Fruit fly (Drosophila melanogaster): ENCODE results near the gene larp.

The larp gene

DNA sequence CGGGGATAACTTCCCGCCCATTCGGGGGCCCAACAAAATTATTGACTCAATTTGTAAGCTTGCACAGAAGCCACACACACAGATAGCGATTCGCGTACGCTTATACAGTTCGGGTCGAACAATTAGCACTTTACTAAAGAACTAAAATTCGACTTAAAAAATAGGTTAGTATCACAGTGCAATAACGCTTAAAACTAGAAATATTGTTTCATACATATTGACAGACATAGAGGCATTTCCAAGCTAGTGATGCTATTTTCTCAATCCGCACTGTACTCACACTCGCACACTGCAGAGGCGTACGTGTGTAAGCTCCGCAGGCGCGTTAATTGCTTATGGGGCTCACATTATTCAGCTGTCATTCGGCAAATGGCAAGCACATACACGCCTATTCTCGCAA is 38.7 kb downstream of the larp start (continued):
- TF ChIP-seq CG6689 (GFP tag; IDR thresholded peaks at IDR 0.05) (0 out of 2 replicates have a peak, but pooled peaks have one; percentile 43), sima (GFP tag; optimal IDR thresholded peaks at IDR 0.05) (no peak), bcd (GFP tag; optimal IDR thresholded peaks at IDR 0.05) (peak; percentile 6), Xbp1 (GFP tag; optimal IDR thresholded peaks at IDR 0.05) (no peak), CG13424 (tag; optimal IDR thresholded peaks at IDR 0.05) (no peak), slbo (GFP tag; IDR thresholded peaks at IDR 0.05) (peak; percentile 52), Jarid2 (GFP tag; optimal IDR thresholded peaks at IDR 0.05) (no peak), nmo (GFP tag; optimal IDR thresholded peaks at IDR 0.05) (no peak), tgo (GFP tag; IDR thresholded peaks at IDR 0.05) (peak; percentile 34; the same call in 1 of the 3 replicates), toy (GFP tag; IDR thresholded peaks at IDR 0.05) (no peak), org-1 (GFP tag; optimal IDR thresholded peaks at IDR 0.05) (peak; percentile 24), lmd (GFP tag; IDR thresholded peaks at IDR 0.05) (0 out of 2 replicates have a peak, but pooled peaks have one; percentile 12), Abd-B (GFP tag; optimal IDR thresholded peaks at IDR 0.05) (peak; percentile 25), CG11504 (tag; optimal IDR thresholded peaks at IDR 0.05) (peak; percentile 38), CG7839 (tag; optimal IDR thresholded peaks at IDR 0.05) (peak; percentile 47), CG1024 (GFP tag; IDR thresholded peaks at IDR 0.05) (no peak), H2.0 (GFP tag; IDR thresholded peaks at IDR 0.05) (0 out of 2 replicates have a peak, but pooled peaks have one; percentile 9), BEAF-32 (GFP tag; optimal IDR thresholded peaks at IDR 0.05) (no peak), Med (GFP tag) (peak; percentile 64), gem (tag; optimal IDR thresholded peaks at IDR 0.05) (peak; percentile 33), dysf (GFP tag; IDR thresholded peaks at IDR 0.05) (peak; percentile 43; the same call in 2 of the 3 replicates), CG9817 (tag; optimal IDR thresholded peaks at IDR 0.05) (peak; percentile 17), NfI (GFP tag; optimal IDR thresholded peaks at IDR 0.05) (peak; percentile 6), CG18011 (GFP tag; optimal IDR thresholded peaks at IDR 0.05) (no peak)

DNA sequence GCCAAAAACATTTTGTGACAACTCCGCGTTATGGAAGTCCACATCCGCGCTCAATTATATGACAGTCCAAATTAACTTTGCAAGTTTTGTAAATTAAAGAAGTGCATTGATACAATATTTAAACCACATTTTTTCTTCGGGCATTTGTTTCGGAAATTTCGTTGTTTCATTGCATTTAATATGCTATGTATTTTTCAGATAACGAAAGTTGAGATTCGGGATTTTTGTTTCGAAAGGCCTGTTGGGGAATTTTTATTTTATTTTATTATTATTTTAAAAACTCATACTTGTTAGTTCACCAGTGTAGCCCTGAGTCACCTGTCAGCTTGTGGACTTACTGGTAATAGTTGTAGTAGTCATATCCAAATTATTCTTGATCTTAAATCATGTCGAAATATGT is 42.5 kb downstream of the larp start, which contains the start of gene UQCR-14L:
Gene UQCR-14L (plus strand): TSS at position 301 of the 400 bp plus-strand sequence.
- TF ChIP-seq run (tag; optimal IDR thresholded peaks at IDR 0.05) (no peak), CG32767 (GFP tag; IDR thresholded peaks at IDR 0.05) (no peak), CG16813 (GFP tag; IDR thresholded peaks at IDR 0.05; ENCODE audit: partially characterized antibody) (no peak), CG16815 (GFP tag; optimal IDR thresholded peaks at IDR 0.05) (no peak), Oli (tag; optimal IDR thresholded peaks at IDR 0.05) (no peak), CG13624 (GFP tag; optimal IDR thresholded peaks at IDR 0.05) (no peak), H15 (GFP tag; IDR thresholded peaks at IDR 0.05) (no peak), Dfd (GFP tag; optimal IDR thresholded peaks at IDR 0.05) (no peak), CG15011 (GFP tag; optimal IDR thresholded peaks at IDR 0.05) (no peak), Rfx (GFP tag; IDR thresholded peaks at IDR 0.05) (no peak), HLH54F (GFP tag; optimal IDR thresholded peaks at IDR 0.05) (no peak)

DNA sequence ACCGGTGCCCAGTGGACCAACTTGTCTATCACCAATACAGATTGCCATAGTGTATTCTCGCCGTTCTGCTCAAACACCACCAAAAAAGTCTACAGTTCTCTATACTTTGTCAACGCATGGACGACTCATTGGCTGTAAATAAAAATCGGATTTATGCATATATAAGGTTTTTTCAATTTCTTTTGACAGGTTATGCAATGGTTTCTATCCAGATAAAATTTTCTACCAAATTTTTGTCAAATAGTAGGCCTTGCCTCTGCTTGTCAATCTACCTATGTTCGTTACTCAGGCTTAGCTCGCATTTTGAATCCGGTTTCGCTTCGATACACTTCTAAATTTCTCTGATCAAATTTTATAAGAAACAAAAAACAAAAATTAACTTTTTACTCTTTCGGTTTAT is 43.7 kb downstream of the larp start, which contains the start of gene Mst98Cb:
Gene Mst98Cb (plus strand): TSS at position 301 of the 400 bp plus-strand sequence.
- no peak for TF ChIP-seq CG12942 (GFP tag; optimal IDR thresholded peaks at IDR 0.05)
- no peak for TF ChIP-seq Hmx (GFP tag; optimal IDR thresholded peaks at IDR 0.05)
- no peak for TF ChIP-seq CG16813 (GFP tag; IDR thresholded peaks at IDR 0.05; ENCODE audit: partially characterized antibody)
- no peak for TF ChIP-seq eyg (GFP tag; optimal IDR thresholded peaks at IDR 0.05)
- TF ChIP-seq vnd (GFP tag; IDR thresholded peaks at IDR 0.05; ENCODE audit: partially characterized antibody) = no peak
- no peak for TF ChIP-seq fd64A (GFP tag; optimal IDR thresholded peaks at IDR 0.05)
- TF ChIP-seq lmd (GFP tag; IDR thresholded peaks at IDR 0.05) = no peak
- no peak for TF ChIP-seq HHEX (GFP tag; optimal IDR thresholded peaks at IDR 0.05)
- TF ChIP-seq CG4404 (GFP tag; IDR thresholded peaks at IDR 0.05) = no peak
- no peak for TF ChIP-seq CG7987 (GFP tag; optimal IDR thresholded peaks at IDR 0.05)
- no peak for TF ChIP-seq Sox100B (GFP tag; optimal IDR thresholded peaks at IDR 0.05)
- no peak for TF ChIP-seq Oaz (GFP tag; IDR thresholded peaks at IDR 0.05)
- no peak for TF ChIP-seq Dbx (GFP tag; IDR thresholded peaks at IDR 0.05)
- no peak for TF ChIP-seq psq (GFP tag; optimal IDR thresholded peaks at IDR 0.05)
- no peak for TF ChIP-seq B-H1 (GFP tag; IDR thresholded peaks at IDR 0.05)
- TF ChIP-seq pum (GFP tag; optimal IDR thresholded peaks at IDR 0.05) = no peak
- no peak for TF ChIP-seq Sin3A (optimal IDR thresholded peaks at IDR 0.05)

Measured in whole organism, embryonic.